Fruit fly (Drosophila melanogaster) whole organism, pupa: ENCODE results near the gene CG5194.

Experiments
- CG13204 ChIP-seq: fragments of 200-800 bp; sonication (Bioruptor generic); optimal IDR thresholded peaks from 2 replicates; lab custom pipeline; 2018; ENCODE audit warnings: missing biosample characterization, mild to moderate bottlenecking, missing genetic modification characterization, moderate library complexity
- CG32121 ChIP-seq: fragments of 200-800 bp; sonication (Bioruptor generic); IDR thresholded peaks from 2 replicates; pipeline ENCODE4 v1.3.6; 2022; ENCODE audit warnings: missing biosample characterization, missing genetic modification characterization
- Pif1B ChIP-seq: fragments of 200-800 bp; sonication (Bioruptor generic); optimal IDR thresholded peaks from 3 replicates; lab custom pipeline; 2016; ENCODE audit warnings: missing biosample characterization, missing genetic modification characterization

DNA sequence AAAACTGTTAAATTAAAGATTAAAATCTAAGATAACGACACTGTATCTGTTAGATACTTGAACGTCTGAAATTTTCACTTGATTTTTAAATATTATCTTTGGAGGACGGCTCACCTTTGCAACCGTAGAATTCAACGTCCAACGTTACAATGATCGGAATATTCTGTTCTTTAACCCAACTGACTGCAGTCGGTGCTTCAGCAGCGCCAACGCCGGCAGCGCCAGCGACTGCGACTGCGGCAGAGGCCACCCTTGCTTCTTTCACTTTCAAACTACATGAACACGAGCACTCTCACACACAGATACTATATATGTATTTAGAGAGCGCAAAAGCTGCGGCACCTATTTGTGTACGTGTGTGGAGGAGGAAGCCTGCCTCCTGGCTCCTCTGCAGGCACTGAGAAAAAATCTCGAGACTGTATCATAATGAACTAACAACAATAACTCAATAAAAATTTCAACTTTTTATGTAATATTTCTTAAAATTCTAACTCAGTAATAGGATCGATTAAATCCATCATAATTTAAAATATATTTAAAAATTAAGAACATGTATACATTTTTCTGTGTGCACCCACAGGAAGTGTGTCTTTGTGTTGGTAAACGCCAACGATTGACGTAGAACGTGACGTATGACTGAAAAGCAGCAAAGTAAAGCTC, 47.9 kb upstream of the CG5194 start:
- TF ChIP-seq CG13204 (GFP tag; lab: Kevin White, UChicago) (peak; percentile 90), CG32121 (GFP tag; lab: Robert Waterston, UW) (peak; percentile 97), Pif1B (GFP tag; lab: Kevin White, UChicago) (peak; percentile 97)
